Worm (Caenorhabditis elegans) whole organism, L4/young adult: ENCODE measurements around the gene fbxa-141.

Experiments
- W03F9.2 ChIP-seq: fragments of 150-350 bp; optimal IDR thresholded peaks from 2 replicates; lab custom pipeline; 2014; ENCODE audit warnings: missing biosample characterization, missing genetic modification characterization
- dao-5 ChIP-seq: sonication (generic microtip); optimal IDR thresholded peaks from 2 replicates; lab custom pipeline; 2016; ENCODE audit warnings: missing genotype, missing genetic modification characterization, moderate library complexity, missing compliant biosample characterization
- him-1 ChIP-seq: sonication (generic microtip); optimal IDR thresholded peaks from 2 replicates; lab custom pipeline; 2016; ENCODE audit warnings: missing genotype, missing genetic modification reagents, missing genetic modification characterization, missing compliant biosample characterization

fbxa-141 gene

ce11 chrX:14512817-14513216 is at the start of gene fbxa-141:
fbxa-141 (minus strand) TSS chrX:14512917.
- TF ChIP-seq dao-5 (tag; lab: Kevin White, UChicago) (no peak), him-1 (tag; lab: Kevin White, UChicago) (no peak), W03F9.2 (tag; lab: Kevin White, UChicago) (no peak)

ce11 chrX:14561416-14561973 is 48.8 kb upstream of the fbxa-141 start:
- TF ChIP-seq W03F9.2 (tag; lab: Kevin White, UChicago) (no peak), him-1 (tag; lab: Kevin White, UChicago) (no peak), dao-5 (tag; lab: Kevin White, UChicago) (no peak)

ce11 chrX:14560297-14560680 is 47.6 kb upstream of the fbxa-141 start:
- TF ChIP-seq dao-5 (tag; lab: Kevin White, UChicago): no peak
- TF ChIP-seq him-1 (tag; lab: Kevin White, UChicago): peak; percentile 61
- peak; percentile 78 for TF ChIP-seq W03F9.2 (tag; lab: Kevin White, UChicago)

ce11 chrX:14559519-14560296 is 47.0 kb upstream of the fbxa-141 start:
- no peak for TF ChIP-seq W03F9.2 (tag; lab: Kevin White, UChicago)
- TF ChIP-seq dao-5 (tag; lab: Kevin White, UChicago): no peak
- TF ChIP-seq him-1 (tag; lab: Kevin White, UChicago): no peak

ce11 chrX:14559084-14559483 is 46.4 kb upstream of the fbxa-141 start:
- TF ChIP-seq dao-5 (tag; lab: Kevin White, UChicago) (no peak), him-1 (tag; lab: Kevin White, UChicago) (no peak), W03F9.2 (tag; lab: Kevin White, UChicago) (no peak)

ce11 chrX:14557936-14558554 is 45.3 kb upstream of the fbxa-141 start, which contains the start of gene nhr-3:
nhr-3 (plus strand) TSS chrX:14558504.
- no peak for TF ChIP-seq dao-5 (tag; lab: Kevin White, UChicago)
- no peak for TF ChIP-seq W03F9.2 (tag; lab: Kevin White, UChicago)
- TF ChIP-seq him-1 (tag; lab: Kevin White, UChicago): no peak

- no peak for TF ChIP-seq him-1 (tag; lab: Kevin White, UChicago)
- TF ChIP-seq W03F9.2 (tag; lab: Kevin White, UChicago): no peak
- no peak for TF ChIP-seq dao-5 (tag; lab: Kevin White, UChicago)
Observed at ce11 chrX:14557352-14557935, 44.7 kb upstream of the fbxa-141 start.

- TF ChIP-seq W03F9.2 (tag; lab: Kevin White, UChicago) (no peak), dao-5 (tag; lab: Kevin White, UChicago) (no peak)
Observed at ce11 chrX:14556403-14556802, 43.7 kb upstream of the fbxa-141 start.

ce11 chrX:14549709-14550199 is 37.0 kb upstream of the fbxa-141 start, which contains the start of gene ram-5:
ram-5 (plus strand) TSS chrX:14550149.
- TF ChIP-seq him-1 (tag; lab: Kevin White, UChicago) (no peak), W03F9.2 (tag; lab: Kevin White, UChicago) (no peak), dao-5 (tag; lab: Kevin White, UChicago) (no peak)

- TF ChIP-seq him-1 (tag; lab: Kevin White, UChicago): no peak
- no peak for TF ChIP-seq W03F9.2 (tag; lab: Kevin White, UChicago)
- no peak for TF ChIP-seq dao-5 (tag; lab: Kevin White, UChicago)
Observed at ce11 chrX:14545543-14545942, 32.8 kb upstream of the fbxa-141 start, which contains the start of gene enri-2. enri-2 (plus strand) TSS chrX:14545843.

ce11 chrX:14543224-14543623 is 30.5 kb upstream of the fbxa-141 start, which contains the start of gene T24C2.3:
T24C2.3 (plus strand) TSS chrX:14543524.
- TF ChIP-seq W03F9.2 (tag; lab: Kevin White, UChicago) (no peak), dao-5 (tag; lab: Kevin White, UChicago) (no peak), him-1 (tag; lab: Kevin White, UChicago) (no peak)

- TF ChIP-seq dao-5 (tag; lab: Kevin White, UChicago): no peak
- no peak for TF ChIP-seq W03F9.2 (tag; lab: Kevin White, UChicago)
- TF ChIP-seq him-1 (tag; lab: Kevin White, UChicago): no peak
Observed at ce11 chrX:14541992-14542391, 29.3 kb upstream of the fbxa-141 start, which contains the start of gene fbxa-81. fbxa-81 (minus strand) TSS chrX:14542092.
